Fruit fly (Drosophila melanogaster) S2 (cell line): ENCODE data around the gene nol.

ENCODE experiments used
- CG8478 ChIP-seq: fragments of >200 bp; optimal IDR thresholded peaks from 2 replicates; lab custom pipeline; 2018
- CTCF ChIP-seq, 2 experiments: fragments of >200 bp; optimal IDR thresholded peaks; 2 replicates each; lab custom pipeline; 2018

DNA sequence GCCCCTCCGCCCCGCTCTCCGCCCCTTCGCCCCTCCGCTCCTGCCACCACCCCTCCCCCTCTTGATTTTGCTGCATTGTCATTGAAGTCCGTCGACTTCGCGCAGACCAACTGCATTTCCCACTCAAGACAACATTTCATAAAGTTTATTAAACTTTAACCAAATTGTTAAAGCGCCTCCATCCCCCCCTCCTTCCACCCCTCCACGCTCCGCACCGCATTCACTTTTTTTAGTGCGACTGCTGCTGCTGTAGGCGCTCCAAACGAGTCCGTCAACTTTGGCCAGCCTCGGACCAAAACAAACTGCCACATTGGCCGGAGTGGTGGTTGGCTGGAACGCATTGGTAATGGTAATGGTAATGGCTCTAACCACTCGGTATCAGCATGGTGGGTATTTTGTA lies 8.2 kb downstream of the nol start:
- TF ChIP-seq CG8478 (lab: Kevin White, UChicago) (no peak), CTCF (optimal IDR thresholded peaks at IDR 0.05; lab: Kevin White, UChicago) (no peak)
